Worm (Caenorhabditis elegans) whole organism, L3 larva: Measurements from ENCODE around the gene F27B3.8.
A peak's percentile ranks its signal among the peaks of the same experiment; 100 is the strongest.

ENCODE experiments used
- R02D3.7 ChIP-seq: fragments of 150-350 bp; optimal IDR thresholded peaks from 2 replicates; lab custom pipeline; 2014; ENCODE audit warnings: missing biosample characterization, missing genetic modification characterization
- ZK546.5 ChIP-seq: sonication (generic microtip); optimal IDR thresholded peaks from 2 replicates; lab custom pipeline; 2017; ENCODE audit warnings: missing biosample characterization, missing genetic modification characterization
- aly-2 ChIP-seq: fragments of 150-350 bp; optimal IDR thresholded peaks from 2 replicates; lab custom pipeline; 2014; ENCODE audit warnings: missing biosample characterization, missing genetic modification characterization
- ceh-28 ChIP-seq: fragments of 150-350 bp; optimal IDR thresholded peaks from 2 replicates; lab custom pipeline; 2014; ENCODE audit warnings: missing biosample characterization, missing genetic modification reagents, missing genetic modification characterization
- ceh-82 ChIP-seq: fragments of 150-350 bp; optimal IDR thresholded peaks from 2 replicates; lab custom pipeline; 2014; ENCODE audit warnings: missing biosample characterization, missing genetic modification characterization
- daf-12 ChIP-seq: fragments of 150-350 bp; optimal IDR thresholded peaks from 2 replicates; lab custom pipeline; 2014; ENCODE audit warnings: missing biosample characterization, missing genetic modification reagents, missing genetic modification characterization
- egl-27 ChIP-seq: sonication (generic microtip); optimal IDR thresholded peaks from 4 replicates; lab custom pipeline; 2017; ENCODE audit warnings: missing biosample characterization, missing genetic modification reagents, missing genetic modification characterization
- egl-5 ChIP-seq: fragments of 150-350 bp; optimal IDR thresholded peaks from 2 replicates; lab custom pipeline; 2017; ENCODE audit warnings: missing biosample characterization, missing genetic modification reagents, missing genetic modification characterization, inconsistent platforms
- elt-1 ChIP-seq: fragments of 150-350 bp; optimal IDR thresholded peaks from 2 replicates; lab custom pipeline; 2014; ENCODE audit warnings: missing biosample characterization, missing genetic modification characterization
- elt-2 ChIP-seq: sonication (generic microtip); optimal IDR thresholded peaks from 2 replicates; lab custom pipeline; 2016; ENCODE audit warnings: missing genetic modification reagents, mild to moderate bottlenecking, missing genetic modification characterization, missing compliant biosample characterization
- eor-1 ChIP-seq, 2 experiments: fragments of 150-350 bp; optimal IDR thresholded peaks; 2 replicates each; lab custom pipeline; 2014 to 2018; ENCODE audit warnings: missing biosample characterization in 2 of 2, missing genetic modification characterization in 2 of 2
- fkh-10 ChIP-seq: sonication (generic microtip); optimal IDR thresholded peaks from 2 replicates; lab custom pipeline; 2017; ENCODE audit warnings: missing biosample characterization, missing genetic modification reagents, missing genetic modification characterization
- fkh-2 ChIP-seq: fragments of 150-350 bp; optimal IDR thresholded peaks from 2 replicates; lab custom pipeline; 2014; ENCODE audit warnings: missing biosample characterization, missing genetic modification reagents, missing genetic modification characterization
- hmg-11 ChIP-seq: sonication (generic microtip); optimal IDR thresholded peaks from 2 replicates; lab custom pipeline; 2016; ENCODE audit warnings: missing genetic modification characterization, missing compliant biosample characterization
- lin-15B ChIP-seq: fragments of 150-350 bp; optimal IDR thresholded peaks from 2 replicates; lab custom pipeline; 2014; ENCODE audit warnings: missing biosample characterization, missing genetic modification characterization
- lin-39 ChIP-seq: fragments of 150-350 bp; optimal IDR thresholded peaks from 2 replicates; lab custom pipeline; 2018; ENCODE audit warnings: missing biosample characterization, missing genetic modification reagents, missing genetic modification characterization
- lsy-12 ChIP-seq: sonication (generic microtip); optimal IDR thresholded peaks from 2 replicates; lab custom pipeline; 2016; ENCODE audit warnings: mild to moderate bottlenecking, missing genetic modification characterization, missing compliant biosample characterization
- mdl-1 ChIP-seq: fragments of 150-350 bp; optimal IDR thresholded peaks from 2 replicates; lab custom pipeline; 2014; ENCODE audit warnings: missing biosample characterization, missing genetic modification characterization
- mml-1 ChIP-seq: fragments of 150-350 bp; sonication (generic microtip); optimal IDR thresholded peaks from 3 replicates; lab custom pipeline; 2014; ENCODE audit warnings: missing biosample characterization, missing genetic modification characterization
- nfya-1 ChIP-seq: sonication (generic microtip); optimal IDR thresholded peaks from 2 replicates; lab custom pipeline; 2017; ENCODE audit warnings: missing genetic modification characterization, mild to moderate bottlenecking, missing compliant biosample characterization, antibody characterized with exemption, moderate library complexity; ENCODE audit not compliant: insufficient read depth
- nhr-12 ChIP-seq: fragments of 150-350 bp; optimal IDR thresholded peaks from 2 replicates; lab custom pipeline; 2014; ENCODE audit warnings: missing biosample characterization, missing genetic modification characterization
- nhr-23 ChIP-seq: fragments of 150-350 bp; optimal IDR thresholded peaks from 2 replicates; lab custom pipeline; 2014; ENCODE audit warnings: missing biosample characterization, missing genetic modification reagents, missing genetic modification characterization
- nhr-25 ChIP-seq: sonication (generic microtip); optimal IDR thresholded peaks from 2 replicates; lab custom pipeline; 2017; ENCODE audit warnings: missing biosample characterization, missing genetic modification characterization
- nhr-28 ChIP-seq: fragments of 150-350 bp; optimal IDR thresholded peaks from 2 replicates; lab custom pipeline; 2014; ENCODE audit warnings: missing biosample characterization, missing genetic modification characterization
- nhr-43 ChIP-seq: sonication (generic microtip); optimal IDR thresholded peaks from 2 replicates; lab custom pipeline; 2016; ENCODE audit warnings: mild to moderate bottlenecking, missing genetic modification characterization, missing compliant biosample characterization; ENCODE audit not compliant: poor library complexity, severe bottlenecking
- nhr-67 ChIP-seq: fragments of 150-350 bp; optimal IDR thresholded peaks from 2 replicates; lab custom pipeline; 2014; ENCODE audit warnings: missing biosample characterization, missing genetic modification characterization
- nhr-77 ChIP-seq: fragments of 150-350 bp; optimal IDR thresholded peaks from 2 replicates; lab custom pipeline; 2014; ENCODE audit warnings: missing biosample characterization, missing genetic modification characterization
- pha-4 ChIP-seq: fragments of 150-350 bp; optimal IDR thresholded peaks from 2 replicates; lab custom pipeline; 2014; ENCODE audit warnings: missing biosample characterization, missing genetic modification reagents, missing genetic modification characterization
- skn-1 ChIP-seq: fragments of 150-350 bp; optimal IDR thresholded peaks from 2 replicates; lab custom pipeline; 2014; ENCODE audit warnings: missing biosample characterization, missing genetic modification characterization
- snpc-4 ChIP-seq: fragments of 150-350 bp; optimal IDR thresholded peaks from 2 replicates; lab custom pipeline; 2014; ENCODE audit warnings: missing biosample characterization, missing genetic modification characterization
- tbx-2 ChIP-seq: sonication (generic microtip); optimal IDR thresholded peaks from 2 replicates; lab custom pipeline; 2016; ENCODE audit warnings: mild to moderate bottlenecking, missing genetic modification characterization, missing compliant biosample characterization
- unc-39 ChIP-seq: sonication (generic microtip); optimal IDR thresholded peaks from 4 replicates; lab custom pipeline; 2017; ENCODE audit warnings: missing biosample characterization, missing genetic modification characterization
- zag-1 ChIP-seq: fragments of 150-350 bp; optimal IDR thresholded peaks from 2 replicates; lab custom pipeline; 2014; ENCODE audit warnings: missing biosample characterization, missing genetic modification characterization
- ztf-4 ChIP-seq: fragments of 150-350 bp; optimal IDR thresholded peaks from 2 replicates; lab custom pipeline; 2014; ENCODE audit warnings: missing biosample characterization, missing genetic modification characterization

Gene F27B3.8

DNA sequence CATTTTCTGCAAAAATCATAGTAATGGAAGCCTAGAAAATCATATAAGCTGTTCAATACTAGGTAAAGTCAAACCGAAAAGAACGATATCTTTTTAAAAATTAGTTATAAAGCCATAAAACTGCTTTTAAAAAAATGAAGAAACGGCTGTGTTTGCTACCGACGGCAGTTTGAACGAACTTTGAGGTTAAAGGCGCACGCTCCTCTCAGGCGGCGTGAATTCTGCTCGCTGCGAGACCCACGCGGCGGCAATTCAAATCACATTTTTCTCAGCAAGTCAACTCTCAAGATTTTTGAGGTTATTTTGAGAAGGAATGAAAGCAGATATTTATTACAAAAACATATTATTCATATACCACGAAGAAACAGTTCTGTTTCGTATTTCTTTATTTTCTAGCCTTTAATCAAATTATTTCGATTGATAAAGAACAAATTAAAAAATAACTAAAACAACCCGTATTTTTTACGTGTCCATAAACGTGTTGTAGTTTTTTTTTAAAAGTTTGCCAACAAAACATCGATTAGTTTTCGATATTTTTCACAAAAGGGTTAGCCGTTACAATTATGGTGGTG, 28.7 kb downstream of the F27B3.8 start, which contains the start of the genes mdh-2 and F20H11.4 (continued):
- peak; percentile 70 for TF ChIP-seq nhr-23
- TF ChIP-seq daf-12 = no peak
- no peak for TF ChIP-seq mml-1 (tag; lab: Kevin White, UChicago)
- peak; percentile 14 for TF ChIP-seq ceh-28 (tag; lab: Kevin White, UChicago)
- TF ChIP-seq elt-2 (tag; lab: Kevin White, UChicago) = peak; percentile 54
- peak; percentile 52 for TF ChIP-seq R02D3.7 (tag; lab: Kevin White, UChicago)
- no peak for TF ChIP-seq mdl-1
- no peak for TF ChIP-seq eor-1 (tag; optimal IDR thresholded peaks at IDR 0.05; lab: Kevin White, UChicago)
- TF ChIP-seq ztf-4 (tag; lab: Kevin White, UChicago) = no peak
- TF ChIP-seq lin-15B = peak; percentile 86
- TF ChIP-seq nfya-1 = peak; percentile 87
- TF ChIP-seq aly-2 (tag; lab: Kevin White, UChicago) = no peak
- no peak for TF ChIP-seq fkh-10
- TF ChIP-seq lsy-12 (tag; lab: Kevin White, UChicago) = peak; percentile 16
- TF ChIP-seq snpc-4 (tag; lab: Kevin White, UChicago) = peak; percentile 62
- TF ChIP-seq nhr-25 (tag; lab: Kevin White, UChicago) = peak; percentile 87
- no peak for TF ChIP-seq nhr-28 (tag; lab: Kevin White, UChicago)
- peak; percentile 43 for TF ChIP-seq egl-5 (tag; lab: Kevin White, UChicago)
- TF ChIP-seq pha-4 (tag; lab: Kevin White, UChicago) = peak; percentile 95

ce11 chrIII:6610522-6610921, 31.0 kb downstream of the F27B3.8 start, which contains the start of gene srh-40:
Gene srh-40 (plus strand): TSS chrIII:6610822.
- no peak for TF ChIP-seq nhr-12 (tag; lab: Kevin White, UChicago)
- no peak for TF ChIP-seq ceh-82 (tag; lab: Kevin White, UChicago)
- no peak for TF ChIP-seq nhr-43 (tag; lab: Kevin White, UChicago)
- no peak for TF ChIP-seq nhr-67 (tag; lab: Kevin White, UChicago)
- TF ChIP-seq tbx-2 (tag; lab: Kevin White, UChicago) = no peak
- no peak for TF ChIP-seq elt-1 (tag; lab: Kevin White, UChicago)
- TF ChIP-seq fkh-2 (tag; lab: Kevin White, UChicago) = no peak
- no peak for TF ChIP-seq nhr-28 (tag; lab: Kevin White, UChicago)
- no peak for TF ChIP-seq nhr-77 (tag; lab: Kevin White, UChicago)
- no peak for TF ChIP-seq aly-2 (tag; lab: Kevin White, UChicago)

DNA sequence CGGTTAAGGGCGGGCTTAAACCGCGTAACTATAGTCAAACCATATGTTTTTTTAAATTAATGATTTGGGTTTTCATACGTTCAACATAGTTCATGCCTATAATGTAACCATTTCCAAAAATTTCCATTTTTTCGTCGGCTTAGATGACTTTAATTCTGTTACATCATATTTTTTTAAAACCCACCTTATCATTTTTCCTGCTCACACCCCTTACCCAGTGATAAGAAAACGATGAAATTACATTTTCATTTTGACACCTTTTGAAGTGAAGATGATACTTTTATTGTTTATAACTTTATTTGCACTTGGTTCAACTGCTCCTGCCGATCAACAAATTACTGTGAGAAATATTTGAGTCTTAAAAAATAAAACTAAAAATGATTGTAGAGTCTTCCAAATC, 32.8 kb downstream of the F27B3.8 start, which contains the start of gene ctsa-4.2:
ctsa-4.2 (plus strand) TSS at position 247 of the 400 bp plus-strand sequence.
- TF ChIP-seq pha-4 (tag; lab: Kevin White, UChicago) (no peak), skn-1 (tag; lab: Kevin White, UChicago) (peak; percentile 58), elt-2 (tag; lab: Kevin White, UChicago) (peak; percentile 83), mml-1 (tag; lab: Kevin White, UChicago) (no peak)

DNA sequence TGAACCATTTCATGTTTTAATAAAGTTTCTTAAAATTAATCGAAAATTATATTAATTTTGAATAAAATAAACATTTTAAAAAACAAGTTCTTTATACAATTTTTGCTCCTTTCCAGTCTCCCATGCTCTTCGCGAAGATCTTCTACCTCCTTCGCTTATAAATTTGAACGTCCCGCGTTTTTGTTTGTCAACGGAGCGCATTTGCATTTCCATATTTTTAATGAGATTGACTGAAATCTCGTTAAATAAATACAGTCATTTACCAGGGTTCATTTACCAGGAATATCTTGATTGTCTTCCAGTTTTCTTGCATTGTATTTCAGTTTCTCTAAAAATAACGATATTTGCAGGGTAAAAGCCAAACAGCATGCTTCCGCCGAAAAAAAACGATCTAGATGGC, 35.6 kb downstream of the F27B3.8 start, which contains the start of gene cmtr-2:
cmtr-2 (plus strand) TSS at position 351 of the 400 bp plus-strand sequence.
- TF ChIP-seq R02D3.7 (tag; lab: Kevin White, UChicago) (peak; percentile 17), nhr-23 (peak; percentile 27), pha-4 (tag; lab: Kevin White, UChicago) (peak; percentile 71), hmg-11 (tag; lab: Kevin White, UChicago) (peak; percentile 21), nhr-43 (tag; lab: Kevin White, UChicago) (no peak), lin-39 (tag; lab: Kevin White, UChicago) (peak; percentile 66), elt-2 (tag; lab: Kevin White, UChicago) (peak; percentile 14), aly-2 (tag; lab: Kevin White, UChicago) (no peak), tbx-2 (tag; lab: Kevin White, UChicago) (no peak), egl-5 (tag; lab: Kevin White, UChicago) (peak; percentile 52), unc-39 (tag; lab: Kevin White, UChicago) (no peak), nfya-1 (peak; percentile 49), lin-15B (peak; percentile 71)

DNA sequence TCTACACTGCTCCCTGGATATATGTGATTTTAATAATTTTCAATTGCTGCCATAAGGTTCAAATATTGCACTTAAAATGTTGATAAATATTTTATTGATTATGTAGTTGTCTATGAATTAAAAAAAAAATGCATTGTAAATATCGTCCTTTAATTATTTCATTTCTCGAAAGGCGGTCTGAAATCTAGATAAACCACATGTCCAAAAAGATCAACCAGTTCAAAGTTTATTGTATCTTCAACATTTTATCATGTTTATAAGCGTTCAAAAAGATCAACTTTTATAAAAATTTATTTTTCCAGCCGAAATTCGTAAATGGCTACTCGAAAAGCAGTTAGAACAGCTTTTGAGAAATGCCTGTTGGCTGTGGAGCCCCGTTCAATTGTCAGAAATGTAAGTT, 40.5 kb downstream of the F27B3.8 start, which contains the start of gene C13B9.2:
C13B9.2 (plus strand) TSS at position 301 of the 400 bp plus-strand sequence.
- TF ChIP-seq elt-1 (tag; lab: Kevin White, UChicago) (no peak), zag-1 (tag; lab: Kevin White, UChicago) (no peak), skn-1 (tag; lab: Kevin White, UChicago) (no peak), egl-27 (no peak), ZK546.5 (tag; lab: Kevin White, UChicago) (no peak), ztf-4 (tag; lab: Kevin White, UChicago) (no peak), elt-2 (tag; lab: Kevin White, UChicago) (no peak), fkh-10 (no peak), mml-1 (tag; lab: Kevin White, UChicago) (no peak), tbx-2 (tag; lab: Kevin White, UChicago) (no peak)
